Worm (Caenorhabditis elegans) whole organism, midembryonic: ENCODE results near the gene F55C12.4.

Source experiments
- T22C8.4 ChIP-seq: fragments of 200-800 bp; sonication (Bioruptor generic); IDR thresholded peaks from 2 replicates; pipeline ENCODE4 v1.3.6; 2022; ENCODE audit warnings: missing genetic modification characterization, missing compliant biosample characterization
- cog-1 ChIP-seq: sonication (generic microtip); optimal IDR thresholded peaks from 2 replicates; lab custom pipeline; 2016; ENCODE audit warnings: missing genetic modification characterization, missing compliant biosample characterization
- flt-1 ChIP-seq: fragments of 200-800 bp; sonication (Bioruptor generic); IDR thresholded peaks from 2 replicates; pipeline ENCODE4 v1.3.6; 2022; ENCODE audit warnings: missing genetic modification characterization, missing compliant biosample characterization
- klf-2 ChIP-seq: fragments of 200-800 bp; sonication (Bioruptor generic); conservative IDR thresholded peaks from 2 replicates; pipeline ENCODE4 v1.3.6; 2022; ENCODE audit warnings: missing genetic modification reagents, missing genetic modification characterization, missing compliant biosample characterization
- med-1 ChIP-seq: sonication (generic microtip); optimal IDR thresholded peaks from 2 replicates; lab custom pipeline; 2017; ENCODE audit warnings: missing genetic modification characterization, mild to moderate bottlenecking, missing compliant biosample characterization, antibody characterized with exemption, missing genetic modification reagents; ENCODE audit not compliant: insufficient read depth
- ref-1 ChIP-seq: fragments of 200-800 bp; sonication (Bioruptor generic); conservative IDR thresholded peaks from 2 replicates; pipeline ENCODE4 v1.3.6; 2022; ENCODE audit warnings: missing genetic modification reagents, missing genetic modification characterization, missing compliant biosample characterization
- tab-1 ChIP-seq: fragments of 200-800 bp; sonication (Bioruptor generic); IDR thresholded peaks from 2 replicates; pipeline ENCODE4 v1.3.6; 2022; ENCODE audit warnings: missing genetic modification characterization, missing compliant biosample characterization
- ztf-23 ChIP-seq: fragments of 200-800 bp; sonication (Bioruptor generic); IDR thresholded peaks from 2 replicates; pipeline ENCODE4 v1.3.6; 2022; ENCODE audit warnings: missing genetic modification reagents, missing genetic modification characterization, missing compliant biosample characterization
- ztf-29 ChIP-seq: fragments of 200-800 bp; sonication (Bioruptor generic); IDR thresholded peaks from 2 replicates; pipeline ENCODE4 v1.3.6; 2022; ENCODE audit warnings: missing genetic modification reagents, missing genetic modification characterization, missing compliant biosample characterization

- no peak for TF ChIP-seq flt-1 (GFP tag; lab: Robert Waterston, UW)
- TF ChIP-seq ref-1 (GFP tag; lab: Robert Waterston, UW): no peak
- no peak for TF ChIP-seq ztf-29 (GFP tag; lab: Robert Waterston, UW)
- TF ChIP-seq cog-1: no peak
- no peak for TF ChIP-seq klf-2 (GFP tag; lab: Robert Waterston, UW)
- no peak for TF ChIP-seq med-1 (GFP tag; lab: Kevin White, UChicago)
- no peak for TF ChIP-seq T22C8.4 (GFP tag; lab: Robert Waterston, UW)
- no peak for TF ChIP-seq ztf-23 (GFP tag; lab: Robert Waterston, UW)
- no peak for TF ChIP-seq tab-1
Observed at ce11 chrII:5835146-5835545, 23.1 kb downstream of the F55C12.4 start.
